Worm (Caenorhabditis elegans): ENCODE results near the gene T28A11.2.

The T28A11.2 gene

ce11 chrV:3318975-3319374 is 38.8 kb downstream of the T28A11.2 start, which contains the start of gene F35F10.13:
Gene F35F10.13, minus strand, starts transcription at chrV:3319075.
- no peak for TF ChIP-seq tbx-11 (GFP tag; IDR thresholded peaks at IDR 0.05)
- TF ChIP-seq hmbx-1 (tag; optimal IDR thresholded peaks at IDR 0.05) = no peak
- TF ChIP-seq sea-1 (GFP tag; conservative IDR thresholded peaks at IDR 0.05) = no peak
- TF ChIP-seq ets-7 (tag; optimal IDR thresholded peaks at IDR 0.05) = no peak
- no peak for TF ChIP-seq hnd-1 (tag; optimal IDR thresholded peaks at IDR 0.05)

- TF ChIP-seq sea-1 (GFP tag; conservative IDR thresholded peaks at IDR 0.05) = no peak
- no peak for TF ChIP-seq F13C5.2 (tag; optimal IDR thresholded peaks at IDR 0.05)
- TF ChIP-seq tbx-37 (GFP tag; conservative IDR thresholded peaks at IDR 0.05) = no peak
- no peak for TF ChIP-seq ceh-36 (tag; optimal IDR thresholded peaks at IDR 0.05)
- TF ChIP-seq tbx-11 (GFP tag; IDR thresholded peaks at IDR 0.05) = no peak
- no peak for TF ChIP-seq ama-1 (optimal IDR thresholded peaks at IDR 0.05)
- no peak for TF ChIP-seq pes-1 (GFP tag; IDR thresholded peaks at IDR 0.05)
- TF ChIP-seq hnd-1 (tag; optimal IDR thresholded peaks at IDR 0.05) = no peak
- no peak for TF ChIP-seq ets-7 (tag; optimal IDR thresholded peaks at IDR 0.05)
Observed at ce11 chrV:3320005-3320404, 39.8 kb downstream of the T28A11.2 start, which contains the start of gene F35F10.14. Gene F35F10.14, minus strand, starts transcription at chrV:3320105.

- no peak for TF ChIP-seq hmg-4 (GFP tag; optimal IDR thresholded peaks at IDR 0.05)
- TF ChIP-seq sea-1 (GFP tag; conservative IDR thresholded peaks at IDR 0.05) = no peak
- no peak for TF ChIP-seq hnd-1 (tag; optimal IDR thresholded peaks at IDR 0.05)
- no peak for TF ChIP-seq ets-7 (tag; optimal IDR thresholded peaks at IDR 0.05)
- no peak for TF ChIP-seq aly-1 (tag; optimal IDR thresholded peaks at IDR 0.05)
- no peak for TF ChIP-seq tbx-11 (GFP tag; IDR thresholded peaks at IDR 0.05)
- no peak for TF ChIP-seq ceh-36 (tag; optimal IDR thresholded peaks at IDR 0.05)
- no peak for TF ChIP-seq tra-4 (tag; optimal IDR thresholded peaks at IDR 0.05)
Observed at ce11 chrV:3320432-3320831, 40.3 kb downstream of the T28A11.2 start, which contains the start of gene C17B7.14. Gene C17B7.14, minus strand, starts transcription at chrV:3320532.

ce11 chrV:3324178-3324577 is 44.0 kb downstream of the T28A11.2 start, which contains the start of gene C17B7.8:
Gene C17B7.8, minus strand, starts transcription at chrV:3324278.
- TF ChIP-seq pes-1 (GFP tag; IDR thresholded peaks at IDR 0.05) = no peak
- no peak for TF ChIP-seq hnd-1 (tag; optimal IDR thresholded peaks at IDR 0.05)
- no peak for TF ChIP-seq ets-7 (tag; optimal IDR thresholded peaks at IDR 0.05)
- TF ChIP-seq scrt-1 (GFP tag; IDR thresholded peaks at IDR 0.05) = no peak
- TF ChIP-seq flt-1 (GFP tag; IDR thresholded peaks at IDR 0.05) = no peak
- no peak for TF ChIP-seq tbx-11 (GFP tag; IDR thresholded peaks at IDR 0.05)
- TF ChIP-seq B0310.2 (tag; optimal IDR thresholded peaks at IDR 0.05) = no peak
- no peak for TF ChIP-seq ceh-13 (GFP tag; optimal IDR thresholded peaks at IDR 0.05)
- TF ChIP-seq ama-1 (optimal IDR thresholded peaks at IDR 0.05) = no peak
- no peak for TF ChIP-seq hmbx-1 (tag; optimal IDR thresholded peaks at IDR 0.05)
- TF ChIP-seq ceh-36 (tag; optimal IDR thresholded peaks at IDR 0.05) = no peak
- TF ChIP-seq tbx-37 (GFP tag; conservative IDR thresholded peaks at IDR 0.05) = no peak
- TF ChIP-seq F13C5.2 (tag; optimal IDR thresholded peaks at IDR 0.05) = no peak
- no peak for TF ChIP-seq hmg-4 (GFP tag; optimal IDR thresholded peaks at IDR 0.05)
- no peak for TF ChIP-seq sea-1 (GFP tag; conservative IDR thresholded peaks at IDR 0.05)
- TF ChIP-seq tra-4 (tag; optimal IDR thresholded peaks at IDR 0.05) = no peak

Data from whole organism, early embryonic.